Fruit fly (Drosophila melanogaster) whole organism: ENCODE results near the gene CG18814.

Experiments
- CG8478 ChIP-seq: fragments of >200 bp; optimal IDR thresholded peaks from 2 replicates; lab custom pipeline; 2018; ENCODE audit warnings: inconsistent platforms
- Dll ChIP-seq: fragments of >200 bp; optimal IDR thresholded peaks from 2 replicates; lab custom pipeline; 2017
- EcR ChIP-seq, 2 experiments: fragments of >200 bp; optimal IDR thresholded peaks; 2 replicates each; lab custom pipeline; 2017; ENCODE audit warnings: missing biosample characterization in 2 of 2, missing genetic modification characterization in 2 of 2, missing genetic modification reagents in 2 of 2
- pan ChIP-seq: fragments of >200 bp; optimal IDR thresholded peaks from 2 replicates; lab custom pipeline; 2017
- psq ChIP-seq: fragments of >200 bp; optimal IDR thresholded peaks from 2 replicates; lab custom pipeline; 2017
- usp ChIP-seq: fragments of >200 bp; optimal IDR thresholded peaks from 2 replicates; lab custom pipeline; 2017; ENCODE audit warnings: missing biosample characterization, missing genetic modification characterization, mixed read lengths

Gene CG18814

dm6 chr3L:16357860-16358259 lies 11.8 kb upstream of the CG18814 start:
- no peak for TF ChIP-seq EcR (GFP tag; optimal IDR thresholded peaks at IDR 0.05; lab: Kevin White, UChicago)
- TF ChIP-seq pan (lab: Kevin White, UChicago): no peak
- TF ChIP-seq CG8478: no peak
- no peak for TF ChIP-seq usp (GFP tag; lab: Kevin White, UChicago)
- no peak for TF ChIP-seq Dll (lab: Kevin White, UChicago)
- no peak for TF ChIP-seq psq (lab: Kevin White, UChicago)

dm6 chr3L:16359219-16359748 lies 10.3 kb upstream of the CG18814 start, which contains the start of gene ringer:
Gene ringer (minus strand): TSS chr3L:16359428.
- no peak for TF ChIP-seq usp (GFP tag; lab: Kevin White, UChicago)
- TF ChIP-seq CG8478: no peak
- no peak for TF ChIP-seq pan (lab: Kevin White, UChicago)
- no peak for TF ChIP-seq psq (lab: Kevin White, UChicago)
- no peak for TF ChIP-seq Dll (lab: Kevin White, UChicago)
- TF ChIP-seq EcR (GFP tag; optimal IDR thresholded peaks at IDR 0.05; lab: Kevin White, UChicago): no peak

- no peak for TF ChIP-seq pan (lab: Kevin White, UChicago)
- TF ChIP-seq EcR (GFP tag; optimal IDR thresholded peaks at IDR 0.05; lab: Kevin White, UChicago): no peak
These were observed 9.8 kb upstream of the CG18814 start for dm6 chr3L:16359795-16360194.

- TF ChIP-seq Dll (lab: Kevin White, UChicago) (no peak), pan (lab: Kevin White, UChicago) (no peak), CG8478 (no peak)
These were observed 8.3 kb upstream of the CG18814 start for dm6 chr3L:16361200-16361815.

- no peak for TF ChIP-seq usp (GFP tag; lab: Kevin White, UChicago)
- no peak for TF ChIP-seq Dll (lab: Kevin White, UChicago)
- TF ChIP-seq psq (lab: Kevin White, UChicago): no peak
- TF ChIP-seq CG8478: no peak
- no peak for TF ChIP-seq EcR (GFP tag; optimal IDR thresholded peaks at IDR 0.05; lab: Kevin White, UChicago)
- TF ChIP-seq pan (lab: Kevin White, UChicago): no peak
These were observed 7.4 kb upstream of the CG18814 start, which contains the start of gene Cpr72Ea for dm6 chr3L:16362119-16362653. Gene Cpr72Ea (plus strand): TSS chr3L:16362603.

- TF ChIP-seq EcR (GFP tag; optimal IDR thresholded peaks at IDR 0.05; lab: Kevin White, UChicago) (no peak), psq (lab: Kevin White, UChicago) (no peak), Dll (lab: Kevin White, UChicago) (no peak), pan (lab: Kevin White, UChicago) (no peak), usp (GFP tag; lab: Kevin White, UChicago) (no peak), CG8478 (no peak)
These were observed 5.4 kb upstream of the CG18814 start for dm6 chr3L:16364182-16364581.

dm6 chr3L:16364599-16364998 lies 5.0 kb upstream of the CG18814 start, which contains the start of gene Cpr72Eb:
Gene Cpr72Eb (plus strand): TSS chr3L:16364899.
- TF ChIP-seq usp (GFP tag; lab: Kevin White, UChicago) (no peak), pan (lab: Kevin White, UChicago) (no peak), EcR (GFP tag; optimal IDR thresholded peaks at IDR 0.05; lab: Kevin White, UChicago) (no peak), Dll (lab: Kevin White, UChicago) (no peak), psq (lab: Kevin White, UChicago) (no peak), CG8478 (no peak)

- TF ChIP-seq usp (GFP tag; lab: Kevin White, UChicago): no peak
- TF ChIP-seq EcR (GFP tag; optimal IDR thresholded peaks at IDR 0.05; lab: Kevin White, UChicago): no peak
- TF ChIP-seq psq (lab: Kevin White, UChicago): no peak
- no peak for TF ChIP-seq Dll (lab: Kevin White, UChicago)
- TF ChIP-seq CG8478: no peak
These were observed 2.4 kb upstream of the CG18814 start, which contains the start of gene Cpr72Ec for dm6 chr3L:16367240-16367639. Gene Cpr72Ec (minus strand): TSS chr3L:16367340.

- no peak for TF ChIP-seq Dll (lab: Kevin White, UChicago)
- no peak for TF ChIP-seq CG8478
- TF ChIP-seq EcR (GFP tag; optimal IDR thresholded peaks at IDR 0.05; lab: Kevin White, UChicago): no peak
- no peak for TF ChIP-seq psq (lab: Kevin White, UChicago)
- TF ChIP-seq usp (GFP tag; lab: Kevin White, UChicago): no peak
- no peak for TF ChIP-seq pan (lab: Kevin White, UChicago)
These were observed 1.4 kb upstream of the CG18814 start, which contains the start of gene CG4842 for dm6 chr3L:16368199-16368598. Gene CG4842 (plus strand): TSS chr3L:16368389.

dm6 chr3L:16377768-16378764 lies 8.4 kb downstream of the CG18814 start, which contains the start of gene roq:
Gene roq (minus strand): TSS chr3L:16378566.
- TF ChIP-seq EcR (GFP tag; optimal IDR thresholded peaks at IDR 0.05; lab: Kevin White, UChicago) (no peak), usp (GFP tag; lab: Kevin White, UChicago) (no peak), psq (lab: Kevin White, UChicago) (no peak), Dll (lab: Kevin White, UChicago) (no peak), pan (lab: Kevin White, UChicago) (no peak), CG8478 (peak; percentile 9)

- TF ChIP-seq usp (GFP tag; lab: Kevin White, UChicago) (no peak), Dll (lab: Kevin White, UChicago) (no peak), psq (lab: Kevin White, UChicago) (no peak), EcR (GFP tag; optimal IDR thresholded peaks at IDR 0.05; lab: Kevin White, UChicago) (no peak), pan (lab: Kevin White, UChicago) (no peak), CG8478 (no peak)
These were observed 11.1 kb downstream of the CG18814 start for dm6 chr3L:16380770-16381169.
